Worm (Caenorhabditis elegans): ENCODE measurements around the gene srlf-18.

The srlf-18 gene

ce11 chrIV:11067003-11067402 is 34.3 kb downstream of the srlf-18 start, which contains the start of gene ttr-17:
TSS of gene ttr-17 (minus strand) at chrIV:11067026.
- TF ChIP-seq unc-39 (tag; optimal IDR thresholded peaks at IDR 0.05) (no peak), lsy-2 (tag; optimal IDR thresholded peaks at IDR 0.05) (peak in 1 of 2 experiments; percentile 43), nhr-11 (tag; optimal IDR thresholded peaks at IDR 0.05) (no peak), F13H6.1 (tag; optimal IDR thresholded peaks at IDR 0.05) (peak; percentile 54), peb-1 (tag; optimal IDR thresholded peaks at IDR 0.05) (no peak), C34F6.9 (tag; optimal IDR thresholded peaks at IDR 0.05) (peak; percentile 7), Y55F3AM.14 (GFP tag; optimal IDR thresholded peaks at IDR 0.05) (no peak), nhr-129 (tag; optimal IDR thresholded peaks at IDR 0.05) (no peak), ama-1 (optimal IDR thresholded peaks at IDR 0.05) (peak; percentile 54), sma-9 (GFP tag; optimal IDR thresholded peaks at IDR 0.05) (peak; percentile 50), sma-9 (tag; optimal IDR thresholded peaks at IDR 0.05) (no peak)

- no peak for TF ChIP-seq nhr-21 (tag; optimal IDR thresholded peaks at IDR 0.05)
- no peak for TF ChIP-seq nhr-6 (tag; optimal IDR thresholded peaks at IDR 0.05)
- peak; percentile 20 for TF ChIP-seq C34F6.9 (tag; optimal IDR thresholded peaks at IDR 0.05)
- no peak for TF ChIP-seq ZK546.5 (tag; optimal IDR thresholded peaks at IDR 0.05)
- no peak for TF ChIP-seq sma-3 (GFP tag; optimal IDR thresholded peaks at IDR 0.05)
- no peak for TF ChIP-seq mab-5 (tag; optimal IDR thresholded peaks at IDR 0.05)
- TF ChIP-seq F13H6.1 (tag; optimal IDR thresholded peaks at IDR 0.05), result peak; percentile 20
- no peak for TF ChIP-seq lin-13 (GFP tag; optimal IDR thresholded peaks at IDR 0.05)
- TF ChIP-seq crh-2 (tag; optimal IDR thresholded peaks at IDR 0.05), result no peak
- no peak for TF ChIP-seq ztf-1 (GFP tag; conservative IDR thresholded peaks at IDR 0.05)
- no peak for TF ChIP-seq skn-1 (tag; optimal IDR thresholded peaks at IDR 0.05)
- TF ChIP-seq ztf-11 (tag; optimal IDR thresholded peaks at IDR 0.05), result no peak
- no peak for TF ChIP-seq blmp-1 (tag; optimal IDR thresholded peaks at IDR 0.05; ENCODE audit: insufficient read depth)
- TF ChIP-seq lsy-2 (tag; optimal IDR thresholded peaks at IDR 0.05), result peak in 1 of 2 experiments; percentile 49
- no peak for TF ChIP-seq sem-4 (tag; optimal IDR thresholded peaks at IDR 0.05)
- no peak for TF ChIP-seq Y55F3AM.14 (GFP tag; optimal IDR thresholded peaks at IDR 0.05)
- TF ChIP-seq R02D3.7 (tag; optimal IDR thresholded peaks at IDR 0.05), result no peak
- no peak for TF ChIP-seq egl-27 (tag; optimal IDR thresholded peaks at IDR 0.05)
- TF ChIP-seq nhr-12 (tag; optimal IDR thresholded peaks at IDR 0.05), result no peak
- TF ChIP-seq nhr-129 (tag; optimal IDR thresholded peaks at IDR 0.05), result peak; percentile 64
- no peak for TF ChIP-seq mdl-1 (tag; optimal IDR thresholded peaks at IDR 0.05)
- TF ChIP-seq unc-62 (GFP tag; optimal IDR thresholded peaks at IDR 0.05), result no peak
- TF ChIP-seq nhr-10 (tag; optimal IDR thresholded peaks at IDR 0.05), result no peak
- TF ChIP-seq zag-1 (tag; optimal IDR thresholded peaks at IDR 0.05), result no peak
- no peak for TF ChIP-seq ztf-4 (tag; optimal IDR thresholded peaks at IDR 0.05)
- TF ChIP-seq lin-11 (tag; optimal IDR thresholded peaks at IDR 0.05), result no peak
- no peak for TF ChIP-seq elt-3 (tag; optimal IDR thresholded peaks at IDR 0.05)
- TF ChIP-seq lin-39 (tag; optimal IDR thresholded peaks at IDR 0.05), result no peak
- no peak for TF ChIP-seq nhr-23 (tag; optimal IDR thresholded peaks at IDR 0.05)
- no peak for TF ChIP-seq aly-2 (tag; optimal IDR thresholded peaks at IDR 0.05)
- no peak for TF ChIP-seq ceh-82 (tag; optimal IDR thresholded peaks at IDR 0.05)
- TF ChIP-seq nhr-77 (tag; optimal IDR thresholded peaks at IDR 0.05), result no peak
- TF ChIP-seq ama-1 (optimal IDR thresholded peaks at IDR 0.05), result peak; percentile 86
- TF ChIP-seq elt-1 (tag; optimal IDR thresholded peaks at IDR 0.05), result no peak
- no peak for TF ChIP-seq nhr-11 (tag; optimal IDR thresholded peaks at IDR 0.05)
- TF ChIP-seq gmeb-1 (tag; optimal IDR thresholded peaks at IDR 0.05), result no peak
- no peak for TF ChIP-seq unc-39 (tag; optimal IDR thresholded peaks at IDR 0.05)
- peak; percentile 32 for TF ChIP-seq sma-9 (GFP tag; optimal IDR thresholded peaks at IDR 0.05)
- no peak for TF ChIP-seq sma-9 (tag; optimal IDR thresholded peaks at IDR 0.05)
These were observed 37.3 kb downstream of the srlf-18 start, which contains the start of gene ttr-16 for ce11 chrIV:11063962-11064361. TSS of gene ttr-16 (minus strand) at chrIV:11064137.

ce11 chrIV:11062984-11063613 is 38.2 kb downstream of the srlf-18 start:
- no peak for TF ChIP-seq lin-13 (GFP tag; optimal IDR thresholded peaks at IDR 0.05)
- TF ChIP-seq lsy-2 (tag; optimal IDR thresholded peaks at IDR 0.05), result peak in 1 of 2 experiments; percentile 58

All from whole organism, L2 larva.